Worm (Caenorhabditis elegans) whole organism, young adult: ENCODE measurements around the gene viro-2.

ENCODE experiments used
- B0035.1 ChIP-seq: sonication (generic microtip); optimal IDR thresholded peaks from 2 replicates; lab custom pipeline; 2016; ENCODE audit warnings: missing genetic modification characterization, mild to moderate bottlenecking, missing compliant biosample characterization, missing genotype, missing genetic modification reagents
- B0261.1 ChIP-seq: sonication (generic microtip); optimal IDR thresholded peaks from 2 replicates; lab custom pipeline; 2016; ENCODE audit warnings: mild to moderate bottlenecking, missing genetic modification characterization, moderate library complexity, missing compliant biosample characterization
- C06A6.2 ChIP-seq: fragments of 200-800 bp; sonication (Bioruptor generic); conservative IDR thresholded peaks from 2 replicates; pipeline ENCODE4 v1.3.6; 2022; ENCODE audit warnings: missing genetic modification characterization, missing compliant biosample characterization
- D2030.7 ChIP-seq: fragments of 200-800 bp; sonication (Bioruptor generic); IDR thresholded peaks from 2 replicates; pipeline ENCODE4 v1.3.6; 2022; ENCODE audit warnings: missing genetic modification reagents, missing genetic modification characterization, missing compliant biosample characterization
- F10E7.11 ChIP-seq: sonication (generic microtip); optimal IDR thresholded peaks from 2 replicates; lab custom pipeline; 2017; ENCODE audit warnings: mild to moderate bottlenecking, missing genetic modification characterization, moderate library complexity, missing compliant biosample characterization
- F22D6.2 ChIP-seq: sonication (generic microtip); optimal IDR thresholded peaks from 2 replicates; lab custom pipeline; 2016; ENCODE audit warnings: mild to moderate bottlenecking, missing genetic modification characterization, missing compliant biosample characterization
- F33H1.4 ChIP-seq: fragments of 200-800 bp; sonication (Bioruptor generic); IDR thresholded peaks from 2 replicates; pipeline ENCODE4 v1.3.6; 2022; ENCODE audit warnings: missing genetic modification reagents, missing genetic modification characterization, missing compliant biosample characterization
- F39B2.1 ChIP-seq: fragments of 200-800 bp; sonication (Bioruptor generic); IDR thresholded peaks from 2 replicates; pipeline ENCODE4 v1.3.6; 2022; ENCODE audit warnings: missing genetic modification reagents, missing genetic modification characterization, missing compliant biosample characterization
- atf-7 ChIP-seq: sonication (generic microtip); optimal IDR thresholded peaks from 2 replicates; lab custom pipeline; 2017; ENCODE audit warnings: mild to moderate bottlenecking, missing genetic modification characterization, missing compliant biosample characterization
- athp-1 ChIP-seq: sonication (generic microtip); optimal IDR thresholded peaks from 2 replicates; lab custom pipeline; 2017; ENCODE audit warnings: mild to moderate bottlenecking, missing genetic modification characterization, missing compliant biosample characterization
- bed-1 ChIP-seq: fragments of 200-800 bp; sonication (Bioruptor generic); IDR thresholded peaks from 2 replicates; pipeline ENCODE4 v1.3.6; 2022; ENCODE audit warnings: missing genetic modification reagents, missing genetic modification characterization, missing compliant biosample characterization
- cebp-2 ChIP-seq: fragments of 200-800 bp; sonication (Bioruptor generic); IDR thresholded peaks from 2 replicates; pipeline ENCODE4 v1.3.6; 2022; ENCODE audit warnings: missing genetic modification characterization, missing compliant biosample characterization
- ceh-100 ChIP-seq: fragments of 200-800 bp; sonication (Bioruptor generic); IDR thresholded peaks from 2 replicates; pipeline ENCODE4 v1.3.6; 2022; ENCODE audit warnings: missing genetic modification reagents, missing genetic modification characterization, missing compliant biosample characterization
- ceh-79 ChIP-seq: sonication (generic microtip); optimal IDR thresholded peaks from 2 replicates; lab custom pipeline; 2017; ENCODE audit warnings: mild to moderate bottlenecking, missing genetic modification characterization, missing compliant biosample characterization
- dpl-1 ChIP-seq: fragments of 150-350 bp; optimal IDR thresholded peaks from 2 replicates; lab custom pipeline; 2014; ENCODE audit warnings: missing biosample characterization, missing genetic modification reagents, missing genetic modification characterization
- efl-1 ChIP-seq: fragments of 150-350 bp; optimal IDR thresholded peaks from 2 replicates; lab custom pipeline; 2014; ENCODE audit warnings: missing biosample characterization, missing genetic modification reagents, missing genetic modification characterization
- ets-4 ChIP-seq: fragments of 200-800 bp; sonication (Bioruptor generic); optimal IDR thresholded peaks from 2 replicates; lab custom pipeline; 2018; ENCODE audit warnings: mild to moderate bottlenecking, missing genetic modification characterization, missing compliant biosample characterization
- gei-17 ChIP-seq: fragments of 200-800 bp; sonication (Bioruptor generic); optimal IDR thresholded peaks from 2 replicates; lab custom pipeline; 2018; ENCODE audit warnings: mild to moderate bottlenecking, missing genetic modification characterization, missing compliant biosample characterization
- hlh-26 ChIP-seq: fragments of 200-800 bp; sonication (Bioruptor generic); conservative IDR thresholded peaks from 2 replicates; pipeline ENCODE4 v1.3.6; 2022; ENCODE audit warnings: missing genetic modification reagents, missing genetic modification characterization, missing compliant biosample characterization
- hmg-1.2 ChIP-seq: fragments of 200-800 bp; sonication (Bioruptor generic); IDR thresholded peaks from 2 replicates; pipeline ENCODE4 v1.3.6; 2022; ENCODE audit warnings: missing genetic modification reagents, missing genetic modification characterization, missing compliant biosample characterization
- lag-1 ChIP-seq: fragments of 200-800 bp; sonication (Bioruptor generic); IDR thresholded peaks from 2 replicates; pipeline ENCODE4 v1.3.6; 2022; ENCODE audit warnings: missing genetic modification reagents, missing genetic modification characterization, missing compliant biosample characterization
- lin-35 ChIP-seq, 3 experiments: fragments of 150-350 bp in 2 of 3; sonication (generic microtip) in 1 of 3; optimal IDR thresholded peaks; 2 replicates each; lab custom pipeline; 2014 to 2018; ENCODE audit warnings: missing biosample characterization in 3 of 3, missing genetic modification characterization in 3 of 3, missing genetic modification reagents in 3 of 3
- madf-10 ChIP-seq: sonication (generic microtip); optimal IDR thresholded peaks from 2 replicates; lab custom pipeline; 2016; ENCODE audit warnings: mild to moderate bottlenecking, missing genetic modification characterization, missing compliant biosample characterization
- madf-3 ChIP-seq: fragments of 200-800 bp; sonication (Bioruptor generic); IDR thresholded peaks from 2 replicates; pipeline ENCODE4 v1.3.6; 2022; ENCODE audit warnings: missing genetic modification reagents, missing genetic modification characterization, missing compliant biosample characterization
- rec-8 ChIP-seq, 2 experiments: sonication (generic microtip); optimal IDR thresholded peaks; 2 replicates each; lab custom pipeline; 2016; ENCODE audit warnings: mild to moderate bottlenecking in 2 of 2, missing genetic modification characterization in 2 of 2, missing genetic modification reagents in 2 of 2, missing genotype in 2 of 2, missing biosample characterization in 1 of 2, missing compliant biosample characterization in 1 of 2, moderate library complexity in 1 of 2
- sdz-38 ChIP-seq: sonication (generic microtip); optimal IDR thresholded peaks from 2 replicates; lab custom pipeline; 2016; ENCODE audit warnings: missing genotype, missing genetic modification characterization, missing compliant biosample characterization
- snpc-1.3 ChIP-seq: sonication (generic microtip); optimal IDR thresholded peaks from 2 replicates; lab custom pipeline; 2017; ENCODE audit warnings: missing genetic modification characterization, mild to moderate bottlenecking, missing compliant biosample characterization, antibody characterized with exemption, moderate library complexity, missing genotype, missing genetic modification reagents; ENCODE audit not compliant: insufficient read depth
- snpc-3.4 ChIP-seq: sonication (generic microtip); optimal IDR thresholded peaks from 2 replicates; lab custom pipeline; 2017; ENCODE audit warnings: missing genetic modification characterization, mild to moderate bottlenecking, missing compliant biosample characterization, antibody characterized with exemption, moderate library complexity, missing genotype, missing genetic modification reagents
- tbp1 ChIP-seq: fragments of 200-800 bp; sonication (Bioruptor generic); optimal IDR thresholded peaks from 2 replicates; lab custom pipeline; 2018; ENCODE audit warnings: mild to moderate bottlenecking, missing genetic modification characterization, missing compliant biosample characterization
- tlf-1 ChIP-seq: fragments of 200-800 bp; sonication (Bioruptor generic); optimal IDR thresholded peaks from 2 replicates; lab custom pipeline; 2018; ENCODE audit warnings: mild to moderate bottlenecking, missing genetic modification characterization, missing compliant biosample characterization
- ztf-22 ChIP-seq: fragments of 200-800 bp; sonication (Bioruptor generic); optimal IDR thresholded peaks from 2 replicates; lab custom pipeline; 2018; ENCODE audit warnings: mild to moderate bottlenecking, missing genetic modification characterization, moderate library complexity, missing compliant biosample characterization
- ztf-25 ChIP-seq: fragments of 200-800 bp; sonication (Bioruptor generic); IDR thresholded peaks from 2 replicates; pipeline ENCODE4 v1.3.6; 2022; ENCODE audit warnings: missing genetic modification reagents, missing genetic modification characterization, missing compliant biosample characterization
- ztf-3 ChIP-seq: fragments of 200-800 bp; sonication (Bioruptor generic); optimal IDR thresholded peaks from 2 replicates; lab custom pipeline; 2018; ENCODE audit warnings: mild to moderate bottlenecking, missing genetic modification characterization, missing compliant biosample characterization
- ztf-6 ChIP-seq: fragments of 200-800 bp; sonication (Bioruptor generic); IDR thresholded peaks from 2 replicates; pipeline ENCODE4 v1.3.6; 2022; ENCODE audit warnings: missing genetic modification reagents, missing genetic modification characterization, missing compliant biosample characterization

The viro-2 gene

DNA sequence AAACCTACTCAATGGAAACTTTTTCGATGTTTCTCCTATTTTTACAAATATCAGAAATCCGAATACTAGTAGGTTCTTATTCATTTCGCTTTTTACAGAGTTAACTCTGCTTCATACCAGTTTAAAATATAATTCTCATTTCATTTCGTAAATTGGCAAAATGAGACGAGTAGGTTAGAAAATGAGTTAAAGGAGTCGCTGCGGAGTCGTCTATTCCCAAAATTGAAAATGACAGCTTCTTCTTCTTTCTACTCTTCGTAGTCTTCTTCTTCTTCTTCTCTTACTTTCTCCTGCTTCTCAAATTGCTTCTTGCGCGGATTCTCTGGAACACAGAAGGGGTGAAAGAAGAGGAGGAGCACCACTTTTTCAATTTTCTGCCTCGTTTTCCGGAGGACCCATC, 16.0 kb downstream of the viro-2 start, which contains the start of gene glr-2:
glr-2 (minus strand) TSS at position 211 of the 400 bp plus-strand sequence.
- TF ChIP-seq cebp-2 (GFP tag; lab: Robert Waterston, UW) (no peak), ztf-22 (GFP tag; lab: Kevin White, UChicago) (no peak), ztf-3 (GFP tag; lab: Kevin White, UChicago) (no peak), gei-17 (no peak), D2030.7 (GFP tag; lab: Robert Waterston, UW) (no peak)

DNA sequence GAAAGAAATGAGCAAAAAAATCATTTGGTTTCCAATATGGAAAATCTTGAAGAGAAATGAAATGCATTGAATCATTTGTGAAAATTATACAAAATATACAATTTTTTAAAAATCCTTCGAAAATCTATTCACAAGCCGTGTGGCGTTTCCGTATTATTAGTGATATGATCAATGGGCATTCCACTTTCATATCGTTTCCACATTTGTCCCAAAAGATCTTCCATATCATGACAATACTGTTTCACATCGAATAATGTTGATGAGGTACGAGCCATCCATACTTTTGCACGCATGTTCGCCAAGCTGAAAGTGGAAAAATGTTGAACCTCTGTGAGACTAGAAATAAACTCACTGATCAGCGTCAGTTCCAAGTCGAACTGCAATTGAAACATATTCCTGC, 17.6 kb downstream of the viro-2 start:
- TF ChIP-seq ets-4 (no peak), tbp1 (GFP tag; lab: Kevin White, UChicago) (no peak), madf-3 (GFP tag; lab: Robert Waterston, UW) (0 out of 2 replicates have a peak, but pooled peaks have one; percentile 26)

DNA sequence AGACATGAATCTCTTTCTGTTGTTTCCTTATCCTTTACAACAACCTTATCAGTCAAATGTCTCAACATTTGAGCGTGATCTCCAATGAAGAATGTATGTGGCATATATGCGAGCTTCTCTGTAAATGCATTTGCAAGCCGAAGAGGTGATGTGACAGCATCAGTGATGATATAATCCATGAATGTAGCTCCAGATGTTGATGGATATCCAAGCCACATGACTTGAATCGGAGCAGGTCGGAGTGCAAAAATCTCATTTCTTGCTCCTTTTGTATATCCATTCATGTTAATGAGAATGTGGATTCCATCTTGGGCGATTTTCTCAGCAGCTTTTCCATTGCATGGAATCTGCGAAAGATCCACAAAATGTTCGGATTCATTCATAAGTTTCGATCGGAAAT, 19.5 kb downstream of the viro-2 start:
- TF ChIP-seq sdz-38 = no peak
- no peak for TF ChIP-seq lag-1
- no peak for TF ChIP-seq snpc-3.4 (tag; lab: Kevin White, UChicago)
- no peak for TF ChIP-seq rec-8 (tag; optimal IDR thresholded peaks at IDR 0.05; lab: Kevin White, UChicago)
- TF ChIP-seq dpl-1 (GFP tag; lab: Kevin White, UChicago) = no peak
- TF ChIP-seq F22D6.2 (tag; lab: Kevin White, UChicago) = no peak
- no peak for TF ChIP-seq efl-1
- no peak for TF ChIP-seq B0261.1 (tag; lab: Kevin White, UChicago)
- no peak for TF ChIP-seq ceh-100
- TF ChIP-seq snpc-1.3 = no peak
- no peak for TF ChIP-seq F39B2.1
- no peak for TF ChIP-seq hlh-26 (GFP tag; lab: Robert Waterston, UW)
- no peak for TF ChIP-seq hmg-1.2 (GFP tag; lab: Robert Waterston, UW)
- TF ChIP-seq madf-10 = no peak

DNA sequence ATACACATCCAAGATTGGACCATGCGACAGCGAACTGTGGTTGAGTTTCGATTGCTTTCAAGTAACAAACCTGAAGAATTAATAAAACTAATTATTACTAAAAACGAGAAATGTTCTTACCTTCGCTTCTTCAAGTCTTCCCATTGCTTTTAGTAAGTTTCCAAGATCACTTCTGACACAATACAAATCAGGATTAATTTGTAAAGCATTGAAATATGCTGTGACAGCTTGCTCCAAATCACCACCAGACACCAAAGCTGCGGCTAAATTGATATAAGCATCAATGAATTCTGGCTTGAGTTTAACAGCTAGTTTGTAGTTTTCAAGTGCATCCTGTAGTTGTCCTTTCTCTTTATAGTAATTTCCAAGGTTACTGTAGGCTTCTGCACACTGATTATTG, 21.5 kb downstream of the viro-2 start:
- TF ChIP-seq athp-1 (tag; lab: Kevin White, UChicago) = no peak

DNA sequence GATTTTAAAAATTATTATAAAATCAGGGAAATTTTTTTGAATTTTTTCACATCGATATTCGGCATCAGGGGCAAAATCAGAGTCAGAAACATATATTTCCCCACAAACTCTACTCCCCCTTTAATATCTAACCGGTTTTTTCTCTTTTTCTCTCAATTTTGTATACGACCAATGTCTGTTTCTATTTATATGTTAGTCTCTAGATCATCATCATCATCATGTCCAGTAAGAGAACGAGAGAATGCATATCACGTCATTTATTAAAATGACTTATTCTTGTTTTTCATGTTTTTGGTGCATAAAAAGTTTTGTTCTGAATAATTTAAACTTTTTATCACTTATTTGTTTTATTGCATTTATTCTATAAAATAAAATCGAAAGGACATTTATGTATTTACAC, 23.9 kb downstream of the viro-2 start:
- no peak for TF ChIP-seq atf-7
- TF ChIP-seq tbp1 (GFP tag; lab: Kevin White, UChicago) = no peak
- TF ChIP-seq F10E7.11 (tag; lab: Kevin White, UChicago) = no peak
- TF ChIP-seq tlf-1 (GFP tag; lab: Kevin White, UChicago) = no peak
- TF ChIP-seq bed-1 (GFP tag; lab: Robert Waterston, UW) = no peak
- no peak for TF ChIP-seq ceh-79 (tag; lab: Kevin White, UChicago)
- no peak for TF ChIP-seq ztf-22 (GFP tag; lab: Kevin White, UChicago)
- TF ChIP-seq efl-1 = no peak
- TF ChIP-seq ztf-25 (GFP tag; lab: Robert Waterston, UW) = no peak
- no peak for TF ChIP-seq C06A6.2 (GFP tag; lab: Robert Waterston, UW)
- TF ChIP-seq F33H1.4 (GFP tag; lab: Robert Waterston, UW) = no peak
- no peak for TF ChIP-seq B0035.1 (tag; lab: Kevin White, UChicago)
- TF ChIP-seq ztf-6 (GFP tag; lab: Robert Waterston, UW) = no peak
- TF ChIP-seq lin-35 (GFP tag; optimal IDR thresholded peaks at IDR 0.05; lab: Kevin White, UChicago) = no peak
